Fruit fly (Drosophila melanogaster): ENCODE measurements around the gene CG32026.
A peak's percentile ranks its signal among the peaks of the same experiment; 100 is the strongest.

CG32026 gene

DNA sequence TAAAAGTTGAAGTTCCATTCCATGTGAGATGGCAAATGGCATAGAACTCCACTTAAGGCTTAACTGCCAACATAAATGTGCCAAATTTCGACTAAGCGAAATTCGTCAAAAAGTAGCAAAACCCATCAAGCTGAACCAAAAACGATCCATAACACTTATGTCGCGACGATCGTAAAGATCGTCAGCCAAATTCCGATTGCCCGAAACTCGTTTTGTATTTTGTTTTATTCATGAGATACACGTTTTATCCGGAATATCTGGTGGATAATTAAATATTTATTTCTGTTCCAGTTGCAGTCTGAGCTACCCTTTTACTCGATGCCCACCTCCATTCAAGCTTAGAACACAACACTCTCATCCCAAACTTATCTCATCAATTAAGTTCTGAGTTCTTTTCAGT is 5.3 kb upstream of the CG32026 start:
- no peak for TF ChIP-seq kay (GFP tag; ENCODE audit: borderline replicate concordance)
- no peak for TF ChIP-seq CG11617 (GFP tag; optimal IDR thresholded peaks at IDR 0.05)

DNA sequence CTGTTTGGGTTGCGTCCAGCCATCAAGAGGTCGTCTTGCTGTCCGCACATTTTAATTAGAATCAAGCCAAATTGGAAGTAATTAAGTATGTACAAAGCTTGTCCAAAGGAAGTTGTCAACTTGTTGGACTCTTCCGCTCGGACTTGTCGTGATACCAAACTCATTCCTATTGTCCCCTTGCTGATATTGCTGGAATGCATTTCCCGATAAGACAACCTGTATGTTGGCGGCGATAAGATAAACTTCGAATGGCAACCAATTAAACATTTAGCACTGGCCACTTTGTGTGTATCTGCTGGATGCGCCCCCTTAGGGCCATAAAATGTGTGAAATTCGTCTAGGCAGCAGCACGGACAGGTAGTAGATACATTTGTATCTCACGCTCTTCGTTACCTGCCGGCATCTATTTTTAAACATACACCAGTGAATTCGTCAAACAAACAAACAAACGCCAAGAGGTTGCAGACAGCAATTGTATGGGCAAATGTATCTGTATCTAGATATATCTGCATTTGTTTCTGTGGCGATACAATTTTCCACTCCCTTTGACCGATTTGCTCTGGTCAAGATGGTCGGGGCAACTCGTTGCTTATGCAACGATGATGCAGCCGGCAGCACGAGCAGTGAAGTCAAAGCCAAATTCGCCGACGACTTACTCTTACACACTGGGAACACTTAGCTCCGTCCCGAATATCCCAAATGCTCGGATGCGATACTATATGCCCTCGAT is 3.4 kb upstream of the CG32026 start:
- TF ChIP-seq cnc (optimal IDR thresholded peaks at IDR 0.05) (no peak), ovo (GFP tag; optimal IDR thresholded peaks at IDR 0.05) (no peak)

DNA sequence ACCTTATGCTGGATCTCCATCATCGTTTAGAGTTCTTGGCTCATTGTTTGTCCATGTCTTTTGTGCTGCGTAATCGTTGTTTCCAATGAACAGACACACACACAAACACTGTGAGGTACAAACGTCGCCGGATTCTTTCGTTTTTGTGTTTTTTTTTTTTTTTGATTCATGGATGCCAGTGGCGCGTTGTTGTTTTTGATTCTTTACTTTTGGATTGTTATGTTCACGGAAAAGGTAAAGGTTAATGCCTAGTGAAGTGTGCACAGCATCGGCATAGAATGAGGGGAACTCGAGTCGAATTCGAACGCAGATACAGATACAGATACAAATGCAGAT is 2.8 kb upstream of the CG32026 start:
- no peak for TF ChIP-seq bab1 (GFP tag; optimal IDR thresholded peaks at IDR 0.05)
- TF ChIP-seq toe (GFP tag; optimal IDR thresholded peaks at IDR 0.05) = no peak
- no peak for TF ChIP-seq CG7101 (tag; optimal IDR thresholded peaks at IDR 0.05)
- no peak for TF ChIP-seq CG5204 (GFP tag; optimal IDR thresholded peaks at IDR 0.05)
- no peak for TF ChIP-seq kay (GFP tag; ENCODE audit: borderline replicate concordance)
- TF ChIP-seq cic (GFP tag; optimal IDR thresholded peaks at IDR 0.05) = no peak
- no peak for TF ChIP-seq CG12768 (GFP tag; optimal IDR thresholded peaks at IDR 0.05)
- no peak for TF ChIP-seq ovo (GFP tag; optimal IDR thresholded peaks at IDR 0.05)
- no peak for TF ChIP-seq CG11617 (GFP tag; optimal IDR thresholded peaks at IDR 0.05)
- no peak for TF ChIP-seq CG7045 (GFP tag; optimal IDR thresholded peaks at IDR 0.05)
- TF ChIP-seq CG1620 (GFP tag; optimal IDR thresholded peaks at IDR 0.05) = no peak
- TF ChIP-seq pad (GFP tag; optimal IDR thresholded peaks at IDR 0.05) = no peak
- no peak for TF ChIP-seq tj (GFP tag; optimal IDR thresholded peaks at IDR 0.05)
- no peak for TF ChIP-seq Clk (GFP tag; optimal IDR thresholded peaks at IDR 0.05)
- no peak for TF ChIP-seq Crg-1 (GFP tag; optimal IDR thresholded peaks at IDR 0.05)

DNA sequence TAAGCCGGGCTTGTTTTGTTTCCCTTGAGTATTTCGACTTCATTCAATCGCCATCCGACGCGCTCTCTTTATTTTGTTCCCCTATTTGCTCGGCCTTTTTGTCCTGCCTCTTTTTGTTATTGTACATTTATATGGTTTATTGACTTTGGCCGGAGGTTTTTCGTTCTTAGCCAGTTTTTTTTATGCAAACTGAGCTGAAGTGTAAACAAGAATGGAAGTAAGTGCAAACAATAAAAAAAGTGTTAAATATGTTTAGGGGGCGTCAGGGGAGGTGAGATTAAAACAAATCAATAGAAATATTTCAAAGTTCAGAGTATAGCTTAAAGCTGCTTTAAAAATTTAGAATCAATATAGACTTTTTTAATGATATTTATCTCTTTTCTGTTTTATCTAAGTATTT is 1.8 kb upstream of the CG32026 start:
- TF ChIP-seq Crg-1 (GFP tag; optimal IDR thresholded peaks at IDR 0.05) (no peak), cnc (optimal IDR thresholded peaks at IDR 0.05) (no peak), CG7101 (tag; optimal IDR thresholded peaks at IDR 0.05) (no peak), Hr96 (GFP tag; optimal IDR thresholded peaks at IDR 0.05) (no peak), tj (GFP tag; optimal IDR thresholded peaks at IDR 0.05) (no peak), CG11617 (GFP tag; optimal IDR thresholded peaks at IDR 0.05) (no peak), CG5204 (GFP tag; optimal IDR thresholded peaks at IDR 0.05) (no peak), CG14711 (tag; optimal IDR thresholded peaks at IDR 0.05) (no peak), CG1620 (GFP tag; optimal IDR thresholded peaks at IDR 0.05) (no peak), CG7045 (GFP tag; optimal IDR thresholded peaks at IDR 0.05) (no peak), toe (GFP tag; optimal IDR thresholded peaks at IDR 0.05) (no peak), cic (GFP tag; optimal IDR thresholded peaks at IDR 0.05) (no peak), Clk (GFP tag; optimal IDR thresholded peaks at IDR 0.05) (no peak), bab1 (GFP tag; optimal IDR thresholded peaks at IDR 0.05) (no peak)

DNA sequence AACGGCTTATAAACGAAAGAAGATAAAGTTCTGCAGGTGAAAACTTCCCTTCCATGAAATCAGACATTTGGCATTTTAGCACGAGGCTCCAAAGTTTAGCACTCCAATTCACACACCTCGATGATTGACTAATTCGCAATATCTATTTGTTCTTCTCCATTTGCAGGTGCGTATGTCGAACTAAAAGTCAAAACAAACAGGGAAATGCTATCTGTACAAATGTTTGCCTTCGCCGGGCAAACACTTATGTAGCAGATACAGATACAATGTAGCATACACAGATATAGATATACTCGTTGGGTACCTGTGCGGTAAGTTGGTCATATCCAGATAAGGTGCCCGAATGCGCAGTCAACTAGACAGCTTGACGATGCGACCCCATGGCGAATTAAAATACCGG is 1.4 kb upstream of the CG32026 start:
- TF ChIP-seq CG7045 (GFP tag; optimal IDR thresholded peaks at IDR 0.05) (no peak), CG7101 (tag; optimal IDR thresholded peaks at IDR 0.05) (no peak), cic (GFP tag; optimal IDR thresholded peaks at IDR 0.05) (no peak), CG5204 (GFP tag; optimal IDR thresholded peaks at IDR 0.05) (no peak), toe (GFP tag; optimal IDR thresholded peaks at IDR 0.05) (no peak), Crg-1 (GFP tag; optimal IDR thresholded peaks at IDR 0.05) (no peak), CG12768 (GFP tag; optimal IDR thresholded peaks at IDR 0.05) (no peak), Hr96 (GFP tag; optimal IDR thresholded peaks at IDR 0.05) (no peak), Mnt (GFP tag; optimal IDR thresholded peaks at IDR 0.05) (no peak), CG1620 (GFP tag; optimal IDR thresholded peaks at IDR 0.05) (no peak), CG33017 (tag; optimal IDR thresholded peaks at IDR 0.05) (no peak), CG14711 (tag; optimal IDR thresholded peaks at IDR 0.05) (no peak), cnc (optimal IDR thresholded peaks at IDR 0.05) (no peak), kay (GFP tag; ENCODE audit: borderline replicate concordance) (no peak), pad (GFP tag; optimal IDR thresholded peaks at IDR 0.05) (no peak), tj (GFP tag; optimal IDR thresholded peaks at IDR 0.05) (no peak)

DNA sequence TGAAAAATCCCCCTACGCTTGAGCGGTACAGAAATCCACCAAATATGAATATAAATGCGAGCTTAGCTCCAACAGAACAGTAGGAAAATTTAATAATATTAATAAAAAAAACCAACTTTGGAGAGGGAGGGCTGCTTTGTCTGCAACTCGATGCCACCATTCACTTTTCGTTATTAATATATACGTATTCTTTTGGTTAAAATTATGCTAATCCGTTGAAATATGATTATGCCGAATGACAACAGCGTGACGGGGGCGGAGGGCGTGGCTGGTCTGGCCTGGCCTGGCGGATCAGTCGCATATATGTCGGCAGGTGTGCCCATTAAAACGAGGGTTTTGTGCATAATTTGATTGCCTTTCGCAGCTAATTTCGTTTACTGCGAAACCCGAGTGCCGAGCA is 821 bp upstream of the CG32026 start:
- TF ChIP-seq cnc (optimal IDR thresholded peaks at IDR 0.05) (no peak), CG12768 (GFP tag; optimal IDR thresholded peaks at IDR 0.05) (no peak), tj (GFP tag; optimal IDR thresholded peaks at IDR 0.05) (peak; percentile 89), CG11617 (GFP tag; optimal IDR thresholded peaks at IDR 0.05) (no peak)

DNA sequence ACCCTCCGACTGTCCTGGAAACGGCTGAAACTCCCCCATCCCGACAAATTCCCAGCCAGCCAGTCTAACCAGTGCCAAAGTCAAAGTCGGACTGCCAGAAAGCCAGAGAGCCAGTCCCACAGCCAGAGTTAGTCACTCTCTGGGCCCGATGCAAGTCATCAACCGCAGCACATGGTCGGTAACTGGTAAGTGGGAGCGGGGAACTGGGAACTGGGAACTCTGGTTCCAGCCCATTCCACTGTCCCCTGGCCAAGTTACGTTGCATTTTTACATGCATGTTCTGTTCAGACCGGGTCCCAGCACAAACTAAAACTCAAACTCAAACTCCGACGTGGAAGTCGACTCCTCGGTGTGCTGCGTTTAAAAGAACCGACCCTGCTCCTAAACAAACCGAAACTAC is 2.9 kb downstream of the CG32026 start:
- TF ChIP-seq toe (GFP tag; optimal IDR thresholded peaks at IDR 0.05) = no peak
- TF ChIP-seq Crg-1 (GFP tag; optimal IDR thresholded peaks at IDR 0.05) = no peak
- no peak for TF ChIP-seq kay (GFP tag; ENCODE audit: borderline replicate concordance)
- no peak for TF ChIP-seq CG11617 (GFP tag; optimal IDR thresholded peaks at IDR 0.05)
- TF ChIP-seq cnc (optimal IDR thresholded peaks at IDR 0.05) = no peak
- TF ChIP-seq CG33017 (tag; optimal IDR thresholded peaks at IDR 0.05) = no peak
